Fruit fly (Drosophila melanogaster) whole organism, prepupa: ENCODE results near the gene HipHop.

Experiments
- Blimp-1 ChIP-seq: fragments of 200-800 bp; sonication (Bioruptor generic); optimal IDR thresholded peaks from 3 replicates; lab custom pipeline; 2017; ENCODE audit warnings: missing biosample characterization, missing genetic modification characterization, mild to moderate bottlenecking, moderate library complexity, missing genetic modification reagents
- CG10631 ChIP-seq: fragments of 200-800 bp; sonication (Bioruptor generic); optimal IDR thresholded peaks from 2 replicates; lab custom pipeline; 2016; ENCODE audit warnings: missing biosample characterization, missing genetic modification characterization
- CG11294 ChIP-seq: fragments of 200-800 bp; sonication (Bioruptor generic); IDR thresholded peaks from 2 replicates; pipeline ENCODE4 v1.3.6; 2022; ENCODE audit warnings: missing biosample characterization, missing genetic modification characterization
- CG11902 ChIP-seq: fragments of 200-800 bp; sonication (Bioruptor generic); optimal IDR thresholded peaks from 3 replicates; lab custom pipeline; 2016; ENCODE audit warnings: missing biosample characterization, missing genetic modification characterization
- CG15336 ChIP-seq: fragments of 200-800 bp; sonication (Bioruptor generic); IDR thresholded peaks from 2 replicates; pipeline ENCODE4 v1.3.6; 2022; ENCODE audit warnings: missing biosample characterization, missing genetic modification characterization
- CG1621 ChIP-seq: fragments of 200-800 bp; sonication (Bioruptor generic); optimal IDR thresholded peaks from 3 replicates; lab custom pipeline; 2018; ENCODE audit warnings: missing biosample characterization, mild to moderate bottlenecking, missing genetic modification characterization
- CG16779 ChIP-seq: fragments of 200-800 bp; sonication (Bioruptor generic); optimal IDR thresholded peaks from 3 replicates; lab custom pipeline; 2017; ENCODE audit warnings: missing biosample characterization, mild to moderate bottlenecking, missing genetic modification characterization
- CG31627 ChIP-seq: fragments of 200-800 bp; sonication (Bioruptor generic); optimal IDR thresholded peaks from 3 replicates; lab custom pipeline; 2016; ENCODE audit warnings: missing biosample characterization, missing genetic modification characterization
- CG32006 ChIP-seq: fragments of 200-800 bp; sonication (Bioruptor generic); optimal IDR thresholded peaks from 3 replicates; lab custom pipeline; 2017; ENCODE audit warnings: missing biosample characterization, mild to moderate bottlenecking, missing genetic modification characterization
- CG34406 ChIP-seq: fragments of 200-800 bp; sonication (Bioruptor generic); optimal IDR thresholded peaks from 3 replicates; lab custom pipeline; 2016; ENCODE audit warnings: missing biosample characterization, missing genetic modification characterization
- CG6163 ChIP-seq: fragments of 200-800 bp; sonication (Bioruptor generic); IDR thresholded peaks from 3 replicates; pipeline ENCODE4 v1.3.6; 2022; ENCODE audit warnings: missing biosample characterization, missing genetic modification characterization
- CG6792 ChIP-seq: fragments of 200-800 bp; sonication (Bioruptor generic); optimal IDR thresholded peaks from 3 replicates; lab custom pipeline; 2016; ENCODE audit warnings: missing biosample characterization, missing genetic modification characterization
- CG6854 ChIP-seq: fragments of 200-800 bp; sonication (Bioruptor generic); optimal IDR thresholded peaks from 2 replicates; lab custom pipeline; 2017; ENCODE audit warnings: missing biosample characterization, mild to moderate bottlenecking, missing genetic modification characterization
- CG8119 ChIP-seq: fragments of 200-800 bp; sonication (Bioruptor generic); IDR thresholded peaks from 3 replicates; pipeline ENCODE4 v1.3.6; 2022; ENCODE audit warnings: missing biosample characterization, missing genetic modification characterization
- CG8319 ChIP-seq: fragments of 200-800 bp; sonication (Bioruptor generic); optimal IDR thresholded peaks from 3 replicates; lab custom pipeline; 2016; ENCODE audit warnings: missing biosample characterization, missing genetic modification characterization
- CG9139 ChIP-seq: fragments of 200-800 bp; sonication (Bioruptor generic); optimal IDR thresholded peaks from 3 replicates; lab custom pipeline; 2017; ENCODE audit warnings: missing biosample characterization, mild to moderate bottlenecking, missing genetic modification characterization
- Eip75B ChIP-seq: fragments of 200-800 bp; sonication (Bioruptor generic); optimal IDR thresholded peaks from 3 replicates; lab custom pipeline; 2016; ENCODE audit warnings: missing biosample characterization, missing genetic modification characterization
- Eip78C ChIP-seq: fragments of 200-800 bp; sonication (Bioruptor generic); peaks from one replicate; lab custom pipeline; 2016; ENCODE audit warnings: missing biosample characterization, missing genetic modification characterization
- Eip93F ChIP-seq: fragments of 200-800 bp; sonication (Bioruptor generic); optimal IDR thresholded peaks from 2 replicates; lab custom pipeline; 2016; ENCODE audit warnings: missing biosample characterization, mild to moderate bottlenecking, missing genetic modification characterization
- Ets21C ChIP-seq: fragments of 200-800 bp; sonication (Bioruptor generic); optimal IDR thresholded peaks from 3 replicates; lab custom pipeline; 2016; ENCODE audit warnings: missing biosample characterization, missing genetic modification characterization
- Gug ChIP-seq: fragments of 200-800 bp; sonication (Bioruptor generic); IDR thresholded peaks from 2 replicates; pipeline ENCODE4 v1.3.6; 2022; ENCODE audit warnings: missing biosample characterization, missing genetic modification characterization
- Hr38 ChIP-seq: sonication (Bioruptor generic); optimal IDR thresholded peaks from 2 replicates; lab custom pipeline; 2016; ENCODE audit warnings: missing biosample characterization, missing genetic modification characterization
- Hr4 ChIP-seq: fragments of 200-800 bp; sonication (Bioruptor generic); optimal IDR thresholded peaks from 3 replicates; lab custom pipeline; 2016; ENCODE audit warnings: missing biosample characterization, missing genetic modification characterization
- Lpt ChIP-seq: fragments of 200-800 bp; sonication (Bioruptor generic); optimal IDR thresholded peaks from 3 replicates; lab custom pipeline; 2016; ENCODE audit warnings: missing biosample characterization, missing genetic modification characterization
- Met ChIP-seq: fragments of 200-800 bp; sonication (Bioruptor generic); optimal IDR thresholded peaks from 3 replicates; lab custom pipeline; 2016; ENCODE audit warnings: missing biosample characterization, missing genetic modification characterization
- OdsH ChIP-seq: fragments of 200-800 bp; sonication (Bioruptor generic); optimal IDR thresholded peaks from 3 replicates; lab custom pipeline; 2016; ENCODE audit warnings: missing biosample characterization, missing genetic modification characterization
- Smox ChIP-seq: fragments of 200-800 bp; sonication (Bioruptor generic); optimal IDR thresholded peaks from 3 replicates; lab custom pipeline; 2016; ENCODE audit warnings: missing biosample characterization, missing genetic modification characterization
- Sox102F ChIP-seq: fragments of 200-800 bp; sonication (Bioruptor generic); optimal IDR thresholded peaks from 2 replicates; lab custom pipeline; 2016; ENCODE audit warnings: missing biosample characterization, mild to moderate bottlenecking, missing genetic modification characterization
- Sox14 ChIP-seq: fragments of 200-800 bp; sonication (Bioruptor generic); optimal IDR thresholded peaks from 3 replicates; lab custom pipeline; 2016; ENCODE audit warnings: missing biosample characterization, missing genetic modification characterization
- Sox15 ChIP-seq: fragments of 200-800 bp; sonication (Bioruptor generic); optimal IDR thresholded peaks from 3 replicates; lab custom pipeline; 2016; ENCODE audit warnings: missing biosample characterization, missing genetic modification characterization
- achi ChIP-seq: fragments of 200-800 bp; sonication (Bioruptor generic); optimal IDR thresholded peaks from 3 replicates; lab custom pipeline; 2016; ENCODE audit warnings: missing biosample characterization, missing genetic modification characterization
- acj6 ChIP-seq: fragments of 200-800 bp; sonication (Bioruptor generic); optimal IDR thresholded peaks from 3 replicates; lab custom pipeline; 2016; ENCODE audit warnings: missing biosample characterization, missing genetic modification characterization
- dac ChIP-seq: fragments of 200-800 bp; sonication (Bioruptor generic); optimal IDR thresholded peaks from 2 replicates; lab custom pipeline; 2017; ENCODE audit warnings: missing biosample characterization, mild to moderate bottlenecking, missing genetic modification characterization
- dsx ChIP-seq: fragments of 200-800 bp; optimal IDR thresholded peaks from 3 replicates; lab custom pipeline; 2019; ENCODE audit warnings: missing biosample characterization, mild to moderate bottlenecking, missing genetic modification characterization, moderate library complexity; ENCODE audit not compliant: poor library complexity, severe bottlenecking
- eg ChIP-seq: fragments of 200-800 bp; sonication (Bioruptor generic); IDR thresholded peaks from 3 replicates; pipeline ENCODE4 v1.3.6; 2022; ENCODE audit warnings: missing biosample characterization, missing genetic modification characterization
- esn ChIP-seq: fragments of 200-800 bp; sonication (Bioruptor generic); optimal IDR thresholded peaks from 2 replicates; lab custom pipeline; 2016; ENCODE audit warnings: missing biosample characterization, mild to moderate bottlenecking, missing genetic modification characterization, moderate library complexity
- fd59A ChIP-seq: fragments of 200-800 bp; sonication (Bioruptor generic); optimal IDR thresholded peaks from 2 replicates; lab custom pipeline; 2017; ENCODE audit warnings: missing biosample characterization, mild to moderate bottlenecking, missing genetic modification characterization, missing genetic modification reagents
- fkh ChIP-seq: fragments of 200-800 bp; sonication (Bioruptor generic); optimal IDR thresholded peaks from 3 replicates; lab custom pipeline; 2017; ENCODE audit warnings: missing biosample characterization, mild to moderate bottlenecking, missing genetic modification characterization, moderate library complexity
- lz ChIP-seq: fragments of 200-800 bp; sonication (Bioruptor generic); optimal IDR thresholded peaks from 3 replicates; lab custom pipeline; 2016; ENCODE audit warnings: missing biosample characterization, missing genetic modification characterization
- net ChIP-seq: fragments of 200-800 bp; sonication (Bioruptor generic); optimal IDR thresholded peaks from 3 replicates; lab custom pipeline; 2016; ENCODE audit warnings: missing biosample characterization, missing genetic modification characterization
- pdm3 ChIP-seq: fragments of 200-800 bp; sonication (Bioruptor generic); optimal IDR thresholded peaks from 3 replicates; lab custom pipeline; 2016; ENCODE audit warnings: missing biosample characterization, missing genetic modification characterization
- salr ChIP-seq, 2 experiments: fragments of 200-800 bp; sonication (Bioruptor generic); optimal IDR thresholded peaks; 3 replicates each; lab custom pipeline; 2016 to 2018; ENCODE audit warnings: missing biosample characterization in 2 of 2, missing genetic modification characterization in 2 of 2, mild to moderate bottlenecking in 1 of 2
- topi ChIP-seq: fragments of 200-800 bp; sonication (Bioruptor generic); optimal IDR thresholded peaks from 3 replicates; lab custom pipeline; 2016; ENCODE audit warnings: missing biosample characterization, missing genetic modification characterization

The HipHop gene

dm6 chr3L:18783544-18783943, 37.4 kb upstream of the HipHop start (continued):
- TF ChIP-seq OdsH (GFP tag; lab: Kevin White, UChicago) (peak; percentile 4), Hr4 (GFP tag; lab: Kevin White, UChicago) (no peak), CG11902 (no peak), CG16779 (peak; percentile 70), Blimp-1 (GFP tag; lab: Kevin White, UChicago) (no peak), CG34406 (GFP tag; lab: Kevin White, UChicago) (peak; percentile 13), CG10631 (GFP tag; lab: Kevin White, UChicago) (no peak), net (GFP tag; lab: Kevin White, UChicago) (peak; percentile 63), CG9139 (GFP tag; lab: Kevin White, UChicago) (peak; percentile 55), lz (GFP tag; lab: Kevin White, UChicago) (no peak), Smox (GFP tag; lab: Kevin White, UChicago) (no peak), fkh (GFP tag; lab: Kevin White, UChicago) (no peak), Ets21C (GFP tag; lab: Kevin White, UChicago) (no peak), CG32006 (GFP tag; lab: Kevin White, UChicago) (peak; percentile 48), salr (GFP tag; optimal IDR thresholded peaks at IDR 0.05; lab: Kevin White, UChicago) (peak in 1 of 2 experiments; percentile 18), CG6792 (GFP tag; lab: Kevin White, UChicago) (no peak), dsx (GFP tag; lab: Kevin White, UChicago) (peak; percentile 11), acj6 (no peak), topi (GFP tag; lab: Kevin White, UChicago) (no peak), Met (no peak), Sox15 (no peak), CG1621 (tag; lab: Kevin White, UChicago) (peak; percentile 14), CG6163 (peak; percentile 74), CG8319 (no peak)

- TF ChIP-seq OdsH (GFP tag; lab: Kevin White, UChicago): peak; percentile 2
- TF ChIP-seq Eip75B (GFP tag; lab: Kevin White, UChicago): no peak
- TF ChIP-seq Eip93F (GFP tag; lab: Kevin White, UChicago): no peak
- no peak for TF ChIP-seq dac (GFP tag; lab: Kevin White, UChicago)
- no peak for TF ChIP-seq topi (GFP tag; lab: Kevin White, UChicago)
- no peak for TF ChIP-seq CG6163
- peak; percentile 16 for TF ChIP-seq Hr4 (GFP tag; lab: Kevin White, UChicago)
- peak; percentile 54 for TF ChIP-seq Eip78C (GFP tag; lab: Kevin White, UChicago)
- TF ChIP-seq CG15336 (GFP tag; lab: Robert Waterston, UW): peak; percentile 48
- TF ChIP-seq fd59A: no peak
- no peak for TF ChIP-seq Hr38
- TF ChIP-seq net (GFP tag; lab: Kevin White, UChicago): no peak
- TF ChIP-seq salr (GFP tag; optimal IDR thresholded peaks at IDR 0.05; lab: Kevin White, UChicago): no peak
- peak; percentile 35 for TF ChIP-seq pdm3 (GFP tag; lab: Kevin White, UChicago)
- TF ChIP-seq CG10631 (GFP tag; lab: Kevin White, UChicago): no peak
- TF ChIP-seq lz (GFP tag; lab: Kevin White, UChicago): no peak
- no peak for TF ChIP-seq Lpt (GFP tag; lab: Kevin White, UChicago)
- TF ChIP-seq CG9139 (GFP tag; lab: Kevin White, UChicago): no peak
- TF ChIP-seq Sox14 (GFP tag; lab: Kevin White, UChicago): no peak
- TF ChIP-seq CG8119 (GFP tag; lab: Robert Waterston, UW): 0 out of 3 replicates have a peak, but pooled peaks have one; percentile 18
- no peak for TF ChIP-seq Smox (GFP tag; lab: Kevin White, UChicago)
- peak; percentile 68 for TF ChIP-seq eg (GFP tag; lab: Robert Waterston, UW)
- no peak for TF ChIP-seq achi (GFP tag; lab: Kevin White, UChicago)
- no peak for TF ChIP-seq CG16779
- no peak for TF ChIP-seq esn (GFP tag; lab: Kevin White, UChicago)
- 0 out of 2 replicates have a peak, but pooled peaks have one; percentile 26 for TF ChIP-seq Gug
- no peak for TF ChIP-seq fkh (GFP tag; lab: Kevin White, UChicago)
- TF ChIP-seq Sox102F (GFP tag; lab: Kevin White, UChicago): no peak
- TF ChIP-seq CG31627 (GFP tag; lab: Kevin White, UChicago): no peak
- no peak for TF ChIP-seq CG6854 (GFP tag; lab: Kevin White, UChicago)
- TF ChIP-seq CG11294 (GFP tag; lab: Robert Waterston, UW): peak; percentile 52; the same call in 1 of the 2 replicates
- TF ChIP-seq, all 60 proteins: peak for 9
Measured at dm6 chr3L:18784562-18784961, 36.4 kb upstream of the HipHop start.
